Fruit fly (Drosophila melanogaster): Measurements from ENCODE around the gene CG13476.

Gene CG13476

dm6 chr3L:14755046-14755643 is 49.9 kb downstream of the CG13476 start (continued):
- TF ChIP-seq Rel (GFP tag; optimal IDR thresholded peaks at IDR 0.05), result peak; percentile 92
- no peak for TF ChIP-seq Rel (tag; optimal IDR thresholded peaks at IDR 0.05)
- peak; percentile 65 for TF ChIP-seq br (GFP tag; optimal IDR thresholded peaks at IDR 0.05)
- TF ChIP-seq Hr78 (GFP tag; optimal IDR thresholded peaks at IDR 0.05), result no peak
- no peak for TF ChIP-seq Abd-B (GFP tag; optimal IDR thresholded peaks at IDR 0.05)
- peak; percentile 66 for TF ChIP-seq Hr83 (GFP tag; optimal IDR thresholded peaks at IDR 0.05; ENCODE audit: poor library complexity, severe bottlenecking)
- TF ChIP-seq tai (GFP tag; optimal IDR thresholded peaks at IDR 0.05), result no peak
- TF ChIP-seq dmrt93B (GFP tag; optimal IDR thresholded peaks at IDR 0.05), result no peak
- TF ChIP-seq fru (GFP tag; optimal IDR thresholded peaks at IDR 0.05), result peak; percentile 59
- no peak for TF ChIP-seq usp (GFP tag; optimal IDR thresholded peaks at IDR 0.05)
